Fruit fly (Drosophila melanogaster): ENCODE measurements around the gene Pex12.

Gene Pex12

DNA sequence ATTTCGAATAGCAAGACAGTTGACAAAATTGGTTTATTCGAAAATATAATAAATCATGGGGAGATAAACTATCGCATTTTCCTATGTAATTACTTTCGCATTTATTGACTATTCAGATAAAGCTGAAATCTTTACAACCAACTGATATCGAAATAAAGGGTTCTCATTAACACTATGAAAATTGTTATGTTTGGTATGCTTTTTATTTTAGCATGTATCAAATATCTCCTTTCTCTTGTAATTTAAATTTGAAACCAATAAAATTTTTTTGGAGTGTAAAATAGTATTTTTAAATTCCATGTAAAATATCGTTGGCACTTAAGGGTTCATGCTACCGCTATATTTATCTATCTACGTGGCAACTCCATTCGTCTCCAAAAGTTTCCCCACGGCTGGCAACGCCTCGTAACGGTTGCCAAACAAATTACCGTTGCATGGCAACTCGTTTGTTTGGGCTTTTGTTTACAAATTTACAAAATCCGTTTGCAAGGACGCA is 39.3 kb downstream of the Pex12 start, which contains the start of gene CG13949 (continued):
- TF ChIP-seq CG1647 (GFP tag; optimal IDR thresholded peaks at IDR 0.05) (no peak), CG12659 (GFP tag; optimal IDR thresholded peaks at IDR 0.05) (peak; percentile 74), CG2889 (GFP tag; IDR thresholded peaks at IDR 0.05) (no peak), HLH4C (GFP tag; IDR thresholded peaks at IDR 0.05; ENCODE audit: partially characterized antibody) (0 out of 3 replicates have a peak, but pooled peaks have one; percentile 43), CG32772 (GFP tag; IDR thresholded peaks at IDR 0.05) (peak; percentile 60), CG31388 (GFP tag; optimal IDR thresholded peaks at IDR 0.05) (peak; percentile 28), gsb (GFP tag; IDR thresholded peaks at IDR 0.05) (peak; percentile 24; the same call in 1 of the 2 replicates), E2f2 (GFP tag; IDR thresholded peaks at IDR 0.05) (peak; percentile 64), en (GFP tag; optimal IDR thresholded peaks at IDR 0.05) (peak; percentile 42), CG16863 (GFP tag; optimal IDR thresholded peaks at IDR 0.05) (peak; percentile 23), hbn (GFP tag; IDR thresholded peaks at IDR 0.05; ENCODE audit: partially characterized antibody) (peak; percentile 49; the same call in 1 of the 2 replicates), CG17829 (tag; optimal IDR thresholded peaks at IDR 0.05) (peak; percentile 66), bowl (GFP tag; IDR thresholded peaks at IDR 0.05) (no peak), Sin3A (optimal IDR thresholded peaks at IDR 0.05) (no peak), Dfd (GFP tag; optimal IDR thresholded peaks at IDR 0.05) (no peak), E2f1 (GFP tag; IDR thresholded peaks at IDR 0.05) (peak; percentile 75), CG10431 (GFP tag; optimal IDR thresholded peaks at IDR 0.05) (no peak), CG6254 (GFP tag; optimal IDR thresholded peaks at IDR 0.05) (no peak), CG13123 (GFP tag; optimal IDR thresholded peaks at IDR 0.05) (no peak), Atf3 (GFP tag; optimal IDR thresholded peaks at IDR 0.05) (peak; percentile 8), unpg (GFP tag; optimal IDR thresholded peaks at IDR 0.05) (peak; percentile 70), CG34224 (GFP tag; IDR thresholded peaks at IDR 0.05; ENCODE audit: partially characterized antibody) (0 out of 3 replicates have a peak, but pooled peaks have one; percentile 47), CG10543 (GFP tag; optimal IDR thresholded peaks at IDR 0.05) (peak; percentile 5), cg (GFP tag; optimal IDR thresholded peaks at IDR 0.05) (no peak), CG6791 (GFP tag; IDR thresholded peaks at IDR 0.05; ENCODE audit: partially characterized antibody) (peak; percentile 65; the same call in 2 of the 3 replicates), dati (GFP tag; IDR thresholded peaks at IDR 0.05) (peak; percentile 60; the same call in 1 of the 2 replicates), her (GFP tag; optimal IDR thresholded peaks at IDR 0.05) (peak; percentile 58), Oaz (GFP tag; IDR thresholded peaks at IDR 0.05) (no peak), BEAF-32 (GFP tag; optimal IDR thresholded peaks at IDR 0.05) (peak; percentile 65), CG3726 (GFP tag; IDR thresholded peaks at IDR 0.05) (no peak), run (tag; optimal IDR thresholded peaks at IDR 0.05) (peak; percentile 38), Ets97D (GFP tag; optimal IDR thresholded peaks at IDR 0.05) (peak; percentile 68), CG13894 (tag; optimal IDR thresholded peaks at IDR 0.05) (peak; percentile 63), CG8359 (GFP tag; optimal IDR thresholded peaks at IDR 0.05; ENCODE audit: borderline replicate concordance) (no peak), odd (GFP tag; optimal IDR thresholded peaks at IDR 0.05) (peak; percentile 22), Dbx (GFP tag; IDR thresholded peaks at IDR 0.05) (peak; percentile 82), CG7271 (tag; optimal IDR thresholded peaks at IDR 0.05) (no peak), p53 (GFP tag; optimal IDR thresholded peaks at IDR 0.05) (peak; percentile 14), prd (optimal IDR thresholded peaks at IDR 0.05) (no peak), prd (GFP tag; IDR thresholded peaks at IDR 0.05) (peak; percentile 80), CkIIα-i1 (GFP tag; IDR thresholded peaks at IDR 0.05) (no peak), Dip3 (GFP tag; optimal IDR thresholded peaks at IDR 0.05) (peak; percentile 15), CG2120 (GFP tag; optimal IDR thresholded peaks at IDR 0.05) (peak; percentile 81), CG4328 (GFP tag; optimal IDR thresholded peaks at IDR 0.05) (no peak), CG18262 (tag; optimal IDR thresholded peaks at IDR 0.05) (peak; percentile 59), CG13775 (GFP tag; optimal IDR thresholded peaks at IDR 0.05) (peak; percentile 36), Fer3 (tag; optimal IDR thresholded peaks at IDR 0.05) (peak; percentile 72), Elba2 (GFP tag; optimal IDR thresholded peaks at IDR 0.05) (no peak), CG13287 (GFP tag; IDR thresholded peaks at IDR 0.05; ENCODE audit: partially characterized antibody) (peak; percentile 66), Fer1 (GFP tag; optimal IDR thresholded peaks at IDR 0.05) (peak; percentile 55)
